Fruit fly (Drosophila melanogaster): ENCODE data around the gene wake.

The wake gene

dm6 chr3R:22673528-22673959 is 33.9 kb downstream of the wake start (continued):
- TF ChIP-seq CG6683 (GFP tag; optimal IDR thresholded peaks at IDR 0.05) (no peak), CG12219 (GFP tag; optimal IDR thresholded peaks at IDR 0.05) (peak; percentile 66), CG12769 (tag; optimal IDR thresholded peaks at IDR 0.05) (peak; percentile 39), vfl (GFP tag; optimal IDR thresholded peaks at IDR 0.05) (no peak), chm (GFP tag; IDR thresholded peaks at IDR 0.05) (peak; percentile 56), CG12744 (GFP tag; optimal IDR thresholded peaks at IDR 0.05) (peak; percentile 55), Lhr (GFP tag; optimal IDR thresholded peaks at IDR 0.05) (no peak), emc (GFP tag; optimal IDR thresholded peaks at IDR 0.05) (no peak), psq (GFP tag; optimal IDR thresholded peaks at IDR 0.05) (no peak), CG10462 (GFP tag; optimal IDR thresholded peaks at IDR 0.05) (peak; percentile 59), scrt (GFP tag; optimal IDR thresholded peaks at IDR 0.05) (no peak), CG18764 (GFP tag; optimal IDR thresholded peaks at IDR 0.05) (peak; percentile 64), PHDP (tag; optimal IDR thresholded peaks at IDR 0.05) (peak; percentile 48), Med (GFP tag) (peak; percentile 81), Spps (tag; optimal IDR thresholded peaks at IDR 0.05) (peak; percentile 65), dati (GFP tag; IDR thresholded peaks at IDR 0.05) (no peak), ttk (GFP tag; IDR thresholded peaks at IDR 0.05) (no peak), jigr1 (GFP tag; IDR thresholded peaks at IDR 0.05) (no peak), CG32772 (GFP tag; IDR thresholded peaks at IDR 0.05) (0 out of 2 replicates have a peak, but pooled peaks have one; percentile 29), mam (GFP tag; optimal IDR thresholded peaks at IDR 0.05) (peak; percentile 51), wdn (GFP tag; IDR thresholded peaks at IDR 0.05) (no peak), crol (GFP tag; IDR thresholded peaks at IDR 0.05) (no peak), CG5245 (GFP tag; optimal IDR thresholded peaks at IDR 0.05) (peak; percentile 60), fd102C (GFP tag; optimal IDR thresholded peaks at IDR 0.05) (peak; percentile 83), CG10959 (GFP tag; IDR thresholded peaks at IDR 0.05) (peak; percentile 64), Mad (GFP tag; optimal IDR thresholded peaks at IDR 0.05) (peak; percentile 61), ftz-f1 (GFP tag; optimal IDR thresholded peaks at IDR 0.05) (no peak), CG14860 (GFP tag; IDR thresholded peaks at IDR 0.05; ENCODE audit: partially characterized antibody) (no peak), dmrt99B (tag; optimal IDR thresholded peaks at IDR 0.05) (peak; percentile 66), CG11696 (GFP tag; IDR thresholded peaks at IDR 0.05) (peak; percentile 96), CG2678 (tag; optimal IDR thresholded peaks at IDR 0.05) (peak; percentile 79), Hand (GFP tag; optimal IDR thresholded peaks at IDR 0.05) (no peak), Fer2 (tag; optimal IDR thresholded peaks at IDR 0.05) (no peak), pho (GFP tag; optimal IDR thresholded peaks at IDR 0.05) (peak; percentile 48), Dad (GFP tag; optimal IDR thresholded peaks at IDR 0.05) (peak; percentile 52), CG15073 (GFP tag; optimal IDR thresholded peaks at IDR 0.05) (peak; percentile 11), Mrtf (GFP tag; IDR thresholded peaks at IDR 0.05) (no peak), E2f2 (GFP tag; IDR thresholded peaks at IDR 0.05) (no peak), shn (GFP tag; optimal IDR thresholded peaks at IDR 0.05) (peak; percentile 78), CG4360 (GFP tag; IDR thresholded peaks at IDR 0.05) (no peak), D19A (tag; optimal IDR thresholded peaks at IDR 0.05) (peak; percentile 74), Nf-YC (tag; optimal IDR thresholded peaks at IDR 0.05) (no peak), CG16863 (GFP tag; optimal IDR thresholded peaks at IDR 0.05) (peak; percentile 73), Dek (tag; optimal IDR thresholded peaks at IDR 0.05) (peak; percentile 7), Nf-YA (GFP tag; IDR thresholded peaks at IDR 0.05) (no peak), NC2α (GFP tag; optimal IDR thresholded peaks at IDR 0.05) (peak; percentile 65), dpn (GFP tag; optimal IDR thresholded peaks at IDR 0.05) (peak; percentile 64 to 72), CG10321 (GFP tag; IDR thresholded peaks at IDR 0.05) (no peak), Doc3 (GFP tag; IDR thresholded peaks at IDR 0.05; ENCODE audit: partially characterized antibody) (no peak), lab (GFP tag; optimal IDR thresholded peaks at IDR 0.05) (peak; percentile 77), Taf1 (GFP tag; IDR thresholded peaks at IDR 0.05) (0 out of 2 replicates have a peak, but pooled peaks have one; percentile 12), Lim3 (GFP tag; IDR thresholded peaks at IDR 0.05) (no peak)
